Worm (Caenorhabditis elegans) whole organism, L1 larva: ENCODE measurements around the gene F53B3.3.

Source experiments
- F16B12.6 ChIP-seq: fragments of 150-350 bp; optimal IDR thresholded peaks from 2 replicates; lab custom pipeline; 2014; ENCODE audit warnings: missing biosample characterization, missing genetic modification characterization
- Y116A8C.19 ChIP-seq: sonication (generic microtip); optimal IDR thresholded peaks from 2 replicates; lab custom pipeline; 2016; ENCODE audit warnings: missing compliant biosample characterization, missing genetic modification characterization, borderline replicate concordance
- aha-1 ChIP-seq: fragments of 150-350 bp; optimal IDR thresholded peaks from 2 replicates; lab custom pipeline; 2014; ENCODE audit warnings: missing biosample characterization, missing genetic modification characterization
- aly-2 ChIP-seq: fragments of 150-350 bp; optimal IDR thresholded peaks from 2 replicates; lab custom pipeline; 2014; ENCODE audit warnings: missing biosample characterization, missing genetic modification characterization
- blmp-1 ChIP-seq: fragments of 150-350 bp; optimal IDR thresholded peaks from 2 replicates; lab custom pipeline; 2014; ENCODE audit warnings: missing biosample characterization, missing genetic modification characterization
- ceh-63 ChIP-seq: fragments of 200-800 bp; sonication (Bioruptor generic); optimal IDR thresholded peaks from 2 replicates; lab custom pipeline; 2018; ENCODE audit warnings: mild to moderate bottlenecking, missing genetic modification characterization, missing compliant biosample characterization
- ces-1 ChIP-seq: fragments of 150-350 bp; optimal IDR thresholded peaks from 2 replicates; lab custom pipeline; 2014; ENCODE audit warnings: missing biosample characterization, missing genetic modification reagents, missing genetic modification characterization
- dpl-1 ChIP-seq, 3 experiments: fragments of 150-350 bp in 2 of 3; sonication (generic microtip) in 1 of 3; optimal IDR thresholded peaks; 2 replicates each; lab custom pipeline; 2014 to 2017; ENCODE audit warnings: missing biosample characterization in 3 of 3, missing genetic modification characterization in 3 of 3, missing genetic modification reagents in 3 of 3
- dsc-1 ChIP-seq: sonication (generic microtip); optimal IDR thresholded peaks from 2 replicates; lab custom pipeline; 2016; ENCODE audit warnings: mild to moderate bottlenecking, missing genetic modification characterization, missing compliant biosample characterization
- efl-1 ChIP-seq, 4 experiments: fragments of 150-350 bp; optimal IDR thresholded peaks in 3 of 4; peaks in 1 of 4; 1 replicate in 1 of 4; 2 replicates in 3 of 4; lab custom pipeline; 2014; ENCODE audit warnings: missing biosample characterization in 2 of 4, missing genetic modification characterization in 2 of 4, missing genetic modification reagents in 2 of 4
- efl-3 ChIP-seq: fragments of 200-800 bp; sonication (Bioruptor generic); optimal IDR thresholded peaks from 2 replicates; lab custom pipeline; 2018; ENCODE audit warnings: mild to moderate bottlenecking, missing genetic modification characterization, missing compliant biosample characterization
- egl-27 ChIP-seq, 2 experiments: fragments of 150-350 bp in 1 of 2; sonication (generic microtip); optimal IDR thresholded peaks; 3 replicates each; lab custom pipeline; 2017 to 2018; ENCODE audit warnings: missing biosample characterization in 2 of 2, missing genetic modification characterization in 2 of 2, missing genetic modification reagents in 2 of 2
- elt-2 ChIP-seq: sonication (generic microtip); optimal IDR thresholded peaks from 2 replicates; lab custom pipeline; 2016; ENCODE audit warnings: missing genetic modification characterization, mild to moderate bottlenecking, inconsistent platforms, missing compliant biosample characterization, missing genetic modification reagents
- elt-3 ChIP-seq, 6 experiments: fragments of 150-350 bp in 1 of 6; sonication (generic microtip); optimal IDR thresholded peaks; 2 replicates each; lab custom pipeline; 2017 to 2018; ENCODE audit warnings: missing biosample characterization in 6 of 6, missing genetic modification characterization in 6 of 6, inconsistent platforms in 1 of 6
- fkh-8 ChIP-seq: sonication (generic microtip); optimal IDR thresholded peaks from 2 replicates; lab custom pipeline; 2016; ENCODE audit warnings: mild to moderate bottlenecking, missing genetic modification characterization, missing compliant biosample characterization
- hlh-17 ChIP-seq: fragments of 200-800 bp; sonication (Bioruptor generic); optimal IDR thresholded peaks from 2 replicates; lab custom pipeline; 2018; ENCODE audit warnings: missing genetic modification characterization, mild to moderate bottlenecking, missing compliant biosample characterization, moderate library complexity, borderline replicate concordance
- irx-1 ChIP-seq: sonication (generic microtip); optimal IDR thresholded peaks from 2 replicates; lab custom pipeline; 2016; ENCODE audit warnings: missing genetic modification characterization, missing compliant biosample characterization
- jun-1 ChIP-seq: fragments of 150-350 bp; optimal IDR thresholded peaks from 2 replicates; lab custom pipeline; 2014; ENCODE audit warnings: missing biosample characterization, missing genetic modification reagents, missing genetic modification characterization
- lin-14 ChIP-seq: fragments of 200-800 bp; sonication (Bioruptor generic); optimal IDR thresholded peaks from 2 replicates; lab custom pipeline; 2018; ENCODE audit warnings: mild to moderate bottlenecking, missing genetic modification characterization, moderate library complexity, missing compliant biosample characterization
- lin-15B ChIP-seq: fragments of 150-350 bp; sonication (generic microtip); optimal IDR thresholded peaks from 3 replicates; lab custom pipeline; 2014; ENCODE audit warnings: missing biosample characterization, missing genetic modification characterization
- lin-35 ChIP-seq, 2 experiments: fragments of 150-350 bp; optimal IDR thresholded peaks; 2 replicates each; lab custom pipeline; 2014; ENCODE audit warnings: missing biosample characterization in 2 of 2, missing genetic modification characterization in 2 of 2, missing genetic modification reagents in 2 of 2
- lir-3 ChIP-seq: sonication (generic microtip); optimal IDR thresholded peaks from 2 replicates; lab custom pipeline; 2016; ENCODE audit warnings: mild to moderate bottlenecking, missing genetic modification characterization, moderate library complexity, missing compliant biosample characterization; ENCODE audit not compliant: poor library complexity
- lsy-2 ChIP-seq, 2 experiments: fragments of 150-350 bp; optimal IDR thresholded peaks; 2 replicates each; lab custom pipeline; 2014; ENCODE audit warnings: missing biosample characterization in 2 of 2, missing genetic modification characterization in 2 of 2
- mef-2 ChIP-seq: fragments of 150-350 bp; optimal IDR thresholded peaks from 2 replicates; lab custom pipeline; 2014; ENCODE audit warnings: missing biosample characterization, missing genetic modification characterization
- nhr-19 ChIP-seq: fragments of 200-800 bp; sonication (Bioruptor generic); conservative IDR thresholded peaks from 2 replicates; pipeline ENCODE4 v1.3.6; 2022; ENCODE audit warnings: missing genetic modification characterization, missing compliant biosample characterization
- nhr-20 ChIP-seq: sonication (generic microtip); optimal IDR thresholded peaks from 2 replicates; lab custom pipeline; 2016; ENCODE audit warnings: mild to moderate bottlenecking, missing genetic modification characterization, missing compliant biosample characterization
- nhr-28 ChIP-seq: fragments of 150-350 bp; optimal IDR thresholded peaks from 2 replicates; lab custom pipeline; 2014; ENCODE audit warnings: missing biosample characterization, missing genetic modification characterization
- nhr-47 ChIP-seq: sonication (generic microtip); optimal IDR thresholded peaks from 2 replicates; lab custom pipeline; 2016; ENCODE audit warnings: mild to moderate bottlenecking, missing genetic modification characterization, moderate library complexity, missing compliant biosample characterization
- nhr-71 ChIP-seq: sonication (generic microtip); optimal IDR thresholded peaks from 2 replicates; lab custom pipeline; 2016; ENCODE audit warnings: mild to moderate bottlenecking, missing genetic modification characterization, moderate library complexity, missing compliant biosample characterization
- nhr-76 ChIP-seq: sonication (generic microtip); optimal IDR thresholded peaks from 2 replicates; lab custom pipeline; 2017; ENCODE audit warnings: missing biosample characterization, missing genetic modification characterization
- nhr-85 ChIP-seq: sonication (generic microtip); peaks from one replicate; lab custom pipeline; 2016; ENCODE audit warnings: missing genetic modification characterization, inconsistent platforms, missing compliant biosample characterization
- nhr-90 ChIP-seq: sonication (generic microtip); optimal IDR thresholded peaks from 2 replicates; lab custom pipeline; 2016; ENCODE audit warnings: mild to moderate bottlenecking, missing genetic modification characterization, missing compliant biosample characterization; ENCODE audit not compliant: poor library complexity
- pax-3 ChIP-seq: fragments of 200-800 bp; sonication (Bioruptor generic); optimal IDR thresholded peaks from 2 replicates; lab custom pipeline; 2018; ENCODE audit warnings: mild to moderate bottlenecking, missing genetic modification characterization, moderate library complexity, missing compliant biosample characterization
- pqm-1 ChIP-seq: sonication (generic microtip); optimal IDR thresholded peaks from 3 replicates; lab custom pipeline; 2017; ENCODE audit warnings: missing biosample characterization, missing genetic modification characterization
- rnt-1 ChIP-seq: sonication (generic microtip); optimal IDR thresholded peaks from 2 replicates; lab custom pipeline; 2016; ENCODE audit warnings: mild to moderate bottlenecking, missing genetic modification characterization, moderate library complexity, missing compliant biosample characterization
- snpc-4 ChIP-seq: fragments of 150-350 bp; optimal IDR thresholded peaks from 2 replicates; lab custom pipeline; 2014; ENCODE audit warnings: missing biosample characterization, missing genetic modification characterization
- snu-23 ChIP-seq: sonication (generic microtip); optimal IDR thresholded peaks from 2 replicates; lab custom pipeline; 2016; ENCODE audit warnings: missing genetic modification characterization, missing compliant biosample characterization
- swsn-7 ChIP-seq: sonication (generic microtip); optimal IDR thresholded peaks from 2 replicates; lab custom pipeline; 2016; ENCODE audit warnings: missing genetic modification characterization, missing compliant biosample characterization
- tlp-1 ChIP-seq: fragments of 150-350 bp; optimal IDR thresholded peaks from 2 replicates; lab custom pipeline; 2014; ENCODE audit warnings: missing biosample characterization, missing genetic modification characterization
- unc-130 ChIP-seq: fragments of 150-350 bp; optimal IDR thresholded peaks from 2 replicates; lab custom pipeline; 2017; ENCODE audit warnings: missing biosample characterization, missing genetic modification characterization, inconsistent platforms
- unc-62 ChIP-seq: fragments of 150-350 bp; optimal IDR thresholded peaks from 2 replicates; lab custom pipeline; 2014; ENCODE audit warnings: missing biosample characterization, missing genetic modification reagents, missing genetic modification characterization
- unc-86 ChIP-seq: sonication (generic microtip); optimal IDR thresholded peaks from 2 replicates; lab custom pipeline; 2016; ENCODE audit warnings: missing genetic modification characterization, missing compliant biosample characterization
- xbp-1 ChIP-seq: sonication (generic microtip); optimal IDR thresholded peaks from 2 replicates; lab custom pipeline; 2016; ENCODE audit warnings: missing genetic modification characterization, missing compliant biosample characterization
- zip-4 ChIP-seq: fragments of 200-800 bp; sonication (Bioruptor generic); optimal IDR thresholded peaks from 2 replicates; lab custom pipeline; 2018; ENCODE audit warnings: mild to moderate bottlenecking, missing genetic modification characterization, moderate library complexity, missing compliant biosample characterization
- ztf-11 ChIP-seq, 2 experiments: sonication (generic microtip); optimal IDR thresholded peaks; 2 replicates each; lab custom pipeline; 2016 to 2017; ENCODE audit warnings: missing genetic modification characterization in 2 of 2, missing biosample characterization in 1 of 2, missing compliant biosample characterization in 1 of 2

Gene F53B3.3

ce11 chrX:2843508-2843907, 27.4 kb downstream of the F53B3.3 start (continued):
- no peak for TF ChIP-seq ces-1 (GFP tag; lab: Kevin White, UChicago)
- no peak for TF ChIP-seq lin-15B (tag; lab: Kevin White, UChicago)
- no peak for TF ChIP-seq nhr-28 (tag; lab: Kevin White, UChicago)
- no peak for TF ChIP-seq irx-1 (tag; lab: Kevin White, UChicago)
- TF ChIP-seq ztf-11 (tag; optimal IDR thresholded peaks at IDR 0.05; lab: Kevin White, UChicago) = no peak
- TF ChIP-seq nhr-47 = peak; percentile 1
- no peak for TF ChIP-seq zip-4 (GFP tag; lab: Kevin White, UChicago)
- no peak for TF ChIP-seq egl-27 (tag; optimal IDR thresholded peaks at IDR 0.05; lab: Kevin White, UChicago)
- TF ChIP-seq jun-1 (tag; lab: Kevin White, UChicago) = no peak
- TF ChIP-seq snu-23 (GFP tag; lab: Kevin White, UChicago) = no peak
- TF ChIP-seq swsn-7 (tag; lab: Kevin White, UChicago) = no peak
- TF ChIP-seq snpc-4 (tag; lab: Kevin White, UChicago) = peak; percentile 94
- no peak for TF ChIP-seq Y116A8C.19 (tag; lab: Kevin White, UChicago)
- no peak for TF ChIP-seq lin-35 (GFP tag; optimal IDR thresholded peaks at IDR 0.05; lab: Kevin White, UChicago)

- TF ChIP-seq aly-2 (tag; lab: Kevin White, UChicago) = no peak
- TF ChIP-seq hlh-17 (GFP tag; lab: Kevin White, UChicago) = no peak
- TF ChIP-seq F16B12.6 (tag; lab: Kevin White, UChicago) = peak; percentile 35
- no peak for TF ChIP-seq unc-86 (tag; lab: Kevin White, UChicago)
- peak; percentile 9 for TF ChIP-seq nhr-71
- no peak for TF ChIP-seq snpc-4 (tag; lab: Kevin White, UChicago)
- peak; percentile 81 for TF ChIP-seq elt-2 (tag; lab: Kevin White, UChicago)
- no peak for TF ChIP-seq efl-3 (GFP tag; lab: Kevin White, UChicago)
- peak in 1 of 3 experiments; percentile 29 for TF ChIP-seq dpl-1 (GFP tag; optimal IDR thresholded peaks at IDR 0.05; lab: Kevin White, UChicago)
- peak; percentile 11 for TF ChIP-seq tlp-1 (tag; lab: Kevin White, UChicago)
- TF ChIP-seq pqm-1 = peak; percentile 68
- TF ChIP-seq efl-1 (optimal IDR thresholded peaks at IDR 0.05; lab: Kevin White, UChicago) = peak in 1 of 2 experiments; percentile 12
- peak in 1 of 2 experiments; percentile 86 for TF ChIP-seq efl-1 (GFP tag; optimal IDR thresholded peaks at IDR 0.05 in 1 of 2; lab: Kevin White, UChicago)
- no peak for TF ChIP-seq fkh-8 (tag; lab: Kevin White, UChicago)
- peak; percentile 28 for TF ChIP-seq nhr-85 (tag; lab: Kevin White, UChicago)
Measured at ce11 chrX:2841754-2842153, 29.2 kb downstream of the F53B3.3 start.

DNA sequence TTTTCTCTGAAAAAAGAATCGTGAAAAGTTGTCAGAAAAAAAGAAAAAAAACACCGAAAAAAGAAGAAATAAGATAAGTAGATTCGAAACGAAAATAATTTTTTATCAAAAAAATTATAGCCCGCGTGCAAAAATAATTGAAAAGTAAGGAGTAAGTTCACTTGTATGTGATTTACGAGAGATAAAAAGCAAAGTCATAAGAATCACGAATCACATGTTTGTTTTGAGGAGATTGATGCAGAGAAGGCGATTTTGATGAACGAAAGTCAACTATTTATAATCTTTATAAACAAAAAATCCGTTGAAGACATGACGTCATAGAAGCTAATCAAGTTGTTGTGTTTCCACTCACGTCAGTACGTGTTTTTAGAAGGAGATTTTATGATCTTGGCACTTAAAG, 30.6 kb downstream of the F53B3.3 start, which contains the start of gene Y71H10B.1:
Y71H10B.1 (minus strand) TSS at position 6 of the 400 bp plus-strand sequence.
- TF ChIP-seq lir-3 (peak; percentile 22), unc-130 (peak; percentile 7), ceh-63 (GFP tag; lab: Kevin White, UChicago) (no peak), aha-1 (no peak), blmp-1 (peak; percentile 27), pax-3 (tag; lab: Kevin White, UChicago) (no peak), rnt-1 (tag; lab: Kevin White, UChicago) (no peak), xbp-1 (tag; lab: Kevin White, UChicago) (no peak), lin-35 (GFP tag; optimal IDR thresholded peaks at IDR 0.05; lab: Kevin White, UChicago) (peak in 1 of 2 experiments; percentile 32), nhr-47 (peak; percentile 40), nhr-71 (peak; percentile 70), snu-23 (GFP tag; lab: Kevin White, UChicago) (peak; percentile 15), elt-3 (tag; optimal IDR thresholded peaks at IDR 0.05; lab: Kevin White, UChicago) (peak in 2 of 6 experiments; percentile 46 to 66), unc-62 (no peak), lsy-2 (tag; optimal IDR thresholded peaks at IDR 0.05; lab: Kevin White, UChicago) (no peak), mef-2 (no peak), tlp-1 (tag; lab: Kevin White, UChicago) (no peak), nhr-76 (tag; lab: Kevin White, UChicago) (no peak), nhr-85 (tag; lab: Kevin White, UChicago) (peak; percentile 88), nhr-19 (peak; percentile 15; the same call in 1 of the 2 replicates), lin-14 (GFP tag; lab: Kevin White, UChicago) (peak; percentile 43), fkh-8 (tag; lab: Kevin White, UChicago) (no peak), dsc-1 (peak; percentile 5), nhr-20 (tag; lab: Kevin White, UChicago) (peak; percentile 57), nhr-90 (tag; lab: Kevin White, UChicago) (peak; percentile 40)
